Fruit fly (Drosophila melanogaster): Measurements from ENCODE around the gene alphaTub85E.
A peak's percentile ranks its signal among the peaks of the same experiment; 100 is the strongest.

alphaTub85E gene

dm6 chr3R:9735151-9735550 lies 2.1 kb upstream of the alphaTub85E start:
- TF ChIP-seq psq (optimal IDR thresholded peaks at IDR 0.05) (no peak), pan (optimal IDR thresholded peaks at IDR 0.05) (no peak), Dll (optimal IDR thresholded peaks at IDR 0.05) (no peak), usp (GFP tag; optimal IDR thresholded peaks at IDR 0.05) (no peak), CG8478 (optimal IDR thresholded peaks at IDR 0.05) (no peak), EcR (GFP tag; optimal IDR thresholded peaks at IDR 0.05) (no peak)

- TF ChIP-seq pan (optimal IDR thresholded peaks at IDR 0.05) = no peak
- no peak for TF ChIP-seq usp (GFP tag; optimal IDR thresholded peaks at IDR 0.05)
- TF ChIP-seq CG8478 (optimal IDR thresholded peaks at IDR 0.05) = no peak
- TF ChIP-seq EcR (GFP tag; optimal IDR thresholded peaks at IDR 0.05) = no peak
Measured at dm6 chr3R:9730784-9731183, 2.3 kb downstream of the alphaTub85E start, which contains the start of gene FoxP. TSS of gene FoxP (minus strand) at chr3R:9730872.

- no peak for TF ChIP-seq EcR (GFP tag; optimal IDR thresholded peaks at IDR 0.05)
- TF ChIP-seq CG8478 (optimal IDR thresholded peaks at IDR 0.05) = peak; percentile 21
Measured at dm6 chr3R:9725121-9725956, 7.7 kb downstream of the alphaTub85E start, which contains the start of gene hyd. TSS of gene hyd (minus strand) at chr3R:9725615.

DNA sequence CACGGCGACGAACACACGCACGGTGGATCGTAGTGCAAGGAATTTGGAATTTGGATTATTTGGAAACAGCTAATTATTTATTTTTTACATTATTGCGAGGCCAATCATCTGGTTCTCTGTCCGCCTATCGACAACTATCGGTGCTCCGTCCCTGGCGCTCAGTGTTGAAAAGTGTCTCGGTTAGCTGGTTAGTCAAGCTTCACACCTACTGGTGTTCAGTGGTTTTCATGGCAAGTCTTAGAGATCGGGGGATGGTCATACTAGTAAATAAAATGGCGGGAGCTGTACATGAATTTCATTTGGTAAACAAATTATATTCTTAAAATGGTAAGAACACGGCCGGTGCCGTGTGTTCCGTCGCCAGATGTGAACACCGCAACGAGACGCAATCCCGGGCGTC lies 22.2 kb downstream of the alphaTub85E start, which contains the start of the genes trbd and dmt:
trbd (minus strand) TSS at position 152 of the 400 bp plus-strand sequence.
dmt (plus strand) TSS at position 257 of the 400 bp plus-strand sequence.
- no peak for TF ChIP-seq EcR (GFP tag; optimal IDR thresholded peaks at IDR 0.05)
- no peak for TF ChIP-seq pan (optimal IDR thresholded peaks at IDR 0.05)
- TF ChIP-seq CG8478 (optimal IDR thresholded peaks at IDR 0.05) = no peak
- no peak for TF ChIP-seq Dll (optimal IDR thresholded peaks at IDR 0.05)
- no peak for TF ChIP-seq psq (optimal IDR thresholded peaks at IDR 0.05)
- TF ChIP-seq usp (GFP tag; optimal IDR thresholded peaks at IDR 0.05) = no peak

DNA sequence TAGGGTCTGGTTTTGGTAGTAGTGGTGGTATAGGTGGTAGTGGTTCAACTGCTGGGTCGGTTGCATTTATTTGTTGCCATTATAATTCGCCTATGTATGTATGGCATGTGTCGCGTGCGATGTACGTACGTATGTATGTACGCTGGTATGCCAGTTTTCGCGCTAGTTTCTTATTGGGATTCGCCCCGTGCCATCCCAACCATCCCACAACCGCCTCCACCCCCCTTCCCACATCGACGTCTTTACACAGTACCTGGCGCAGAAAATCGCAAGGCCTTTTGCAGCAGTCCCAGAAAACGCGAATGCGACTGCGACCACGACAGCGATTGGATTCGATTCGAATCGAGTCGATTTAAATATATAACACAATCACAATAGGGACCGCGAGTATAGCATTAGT lies 22.8 kb downstream of the alphaTub85E start:
- TF ChIP-seq CG8478 (optimal IDR thresholded peaks at IDR 0.05) = no peak
- TF ChIP-seq usp (GFP tag; optimal IDR thresholded peaks at IDR 0.05) = no peak

dm6 chr3R:9705008-9705628 lies 27.9 kb downstream of the alphaTub85E start, which contains the start of gene Unc-115a:
TSS of gene Unc-115a (minus strand) at chr3R:9705417.
- no peak for TF ChIP-seq EcR (GFP tag; optimal IDR thresholded peaks at IDR 0.05)
- TF ChIP-seq psq (optimal IDR thresholded peaks at IDR 0.05) = no peak
- no peak for TF ChIP-seq pan (optimal IDR thresholded peaks at IDR 0.05)
- no peak for TF ChIP-seq Dll (optimal IDR thresholded peaks at IDR 0.05)
- no peak for TF ChIP-seq usp (GFP tag; optimal IDR thresholded peaks at IDR 0.05)
- TF ChIP-seq CG8478 (optimal IDR thresholded peaks at IDR 0.05) = no peak

dm6 chr3R:9704183-9705007 lies 28.7 kb downstream of the alphaTub85E start:
- TF ChIP-seq psq (optimal IDR thresholded peaks at IDR 0.05) = no peak
- TF ChIP-seq Dll (optimal IDR thresholded peaks at IDR 0.05) = peak; percentile 14
- no peak for TF ChIP-seq EcR (GFP tag; optimal IDR thresholded peaks at IDR 0.05)
- peak; percentile 30 for TF ChIP-seq CG8478 (optimal IDR thresholded peaks at IDR 0.05)
- TF ChIP-seq usp (GFP tag; optimal IDR thresholded peaks at IDR 0.05) = no peak
- no peak for TF ChIP-seq pan (optimal IDR thresholded peaks at IDR 0.05)

- no peak for TF ChIP-seq Dll (optimal IDR thresholded peaks at IDR 0.05)
- no peak for TF ChIP-seq EcR (GFP tag; optimal IDR thresholded peaks at IDR 0.05)
- TF ChIP-seq psq (optimal IDR thresholded peaks at IDR 0.05) = no peak
- no peak for TF ChIP-seq usp (GFP tag; optimal IDR thresholded peaks at IDR 0.05)
- TF ChIP-seq pan (optimal IDR thresholded peaks at IDR 0.05) = no peak
Measured at dm6 chr3R:9703273-9703672, 29.8 kb downstream of the alphaTub85E start.

DNA sequence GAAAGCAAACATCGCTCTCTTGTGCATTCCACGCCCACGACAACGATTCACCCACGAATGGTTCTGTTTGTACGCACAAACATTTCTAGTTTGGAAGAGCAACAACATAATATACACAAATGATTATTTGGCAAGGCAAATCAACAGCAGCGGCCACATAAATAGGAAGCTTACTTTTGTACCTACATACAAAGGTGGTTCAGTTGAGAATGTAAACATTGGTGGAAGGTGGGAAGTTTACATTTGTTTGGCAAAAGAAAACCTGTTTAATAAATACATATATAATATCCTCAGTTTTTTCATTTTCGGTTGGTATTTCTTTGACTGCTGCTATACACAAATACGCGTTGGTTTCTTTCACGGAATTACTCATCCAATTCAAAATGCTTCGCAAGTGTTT lies 30.5 kb downstream of the alphaTub85E start:
- no peak for TF ChIP-seq psq (optimal IDR thresholded peaks at IDR 0.05)
- no peak for TF ChIP-seq EcR (GFP tag; optimal IDR thresholded peaks at IDR 0.05)
- no peak for TF ChIP-seq Dll (optimal IDR thresholded peaks at IDR 0.05)
- TF ChIP-seq usp (GFP tag; optimal IDR thresholded peaks at IDR 0.05) = no peak
- TF ChIP-seq pan (optimal IDR thresholded peaks at IDR 0.05) = no peak
- no peak for TF ChIP-seq CG8478 (optimal IDR thresholded peaks at IDR 0.05)

DNA sequence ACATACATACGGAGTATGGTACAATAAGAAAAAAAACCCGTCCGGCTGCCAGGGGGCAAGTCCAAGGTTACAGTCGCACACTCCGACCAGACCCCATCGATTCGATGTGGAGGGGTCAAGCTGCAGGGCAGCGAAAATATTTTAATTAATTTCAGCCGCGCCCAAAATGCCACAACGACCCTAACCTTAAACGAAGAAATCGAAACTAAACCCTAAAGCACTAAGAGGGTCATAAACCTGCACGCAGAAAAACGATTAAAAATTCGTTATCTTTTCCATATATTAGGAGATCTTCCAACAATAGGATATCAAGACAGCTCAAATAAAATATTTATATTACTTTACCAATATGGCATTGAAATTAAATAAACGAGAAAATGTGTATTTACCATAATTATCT lies 31.2 kb downstream of the alphaTub85E start:
- TF ChIP-seq CG8478 (optimal IDR thresholded peaks at IDR 0.05) (no peak), EcR (GFP tag; optimal IDR thresholded peaks at IDR 0.05) (no peak), Dll (optimal IDR thresholded peaks at IDR 0.05) (no peak), pan (optimal IDR thresholded peaks at IDR 0.05) (no peak), usp (GFP tag; optimal IDR thresholded peaks at IDR 0.05) (no peak), psq (optimal IDR thresholded peaks at IDR 0.05) (no peak)

dm6 chr3R:9701148-9701703 lies 31.8 kb downstream of the alphaTub85E start:
- TF ChIP-seq Dll (optimal IDR thresholded peaks at IDR 0.05) (no peak), usp (GFP tag; optimal IDR thresholded peaks at IDR 0.05) (no peak), pan (optimal IDR thresholded peaks at IDR 0.05) (no peak)

Data from whole organism.